Worm (Caenorhabditis elegans) whole organism, early embryonic: ENCODE data around the gene F21D5.5.

Source experiments
- B0310.2 ChIP-seq: sonication (generic microtip); optimal IDR thresholded peaks from 2 replicates; lab custom pipeline; 2016; ENCODE audit warnings: mild to moderate bottlenecking, missing genetic modification characterization, missing compliant biosample characterization
- ama-1 ChIP-seq: fragments of 150-350 bp; optimal IDR thresholded peaks from 2 replicates; lab custom pipeline; 2014
- ets-7 ChIP-seq: sonication (generic microtip); optimal IDR thresholded peaks from 2 replicates; lab custom pipeline; 2016; ENCODE audit warnings: missing genotype, missing genetic modification characterization, missing compliant biosample characterization
- flt-1 ChIP-seq: fragments of 200-800 bp; sonication (Bioruptor generic); IDR thresholded peaks from 2 replicates; pipeline ENCODE4 v1.3.6; 2022; ENCODE audit warnings: missing genetic modification characterization, missing compliant biosample characterization
- hmg-4 ChIP-seq: fragments of 200-800 bp; sonication (Bioruptor generic); optimal IDR thresholded peaks from 2 replicates; lab custom pipeline; 2018; ENCODE audit warnings: mild to moderate bottlenecking, missing genetic modification characterization, missing compliant biosample characterization
- tra-4 ChIP-seq: sonication (generic microtip); optimal IDR thresholded peaks from 2 replicates; lab custom pipeline; 2017; ENCODE audit warnings: missing genetic modification characterization, missing compliant biosample characterization

DNA sequence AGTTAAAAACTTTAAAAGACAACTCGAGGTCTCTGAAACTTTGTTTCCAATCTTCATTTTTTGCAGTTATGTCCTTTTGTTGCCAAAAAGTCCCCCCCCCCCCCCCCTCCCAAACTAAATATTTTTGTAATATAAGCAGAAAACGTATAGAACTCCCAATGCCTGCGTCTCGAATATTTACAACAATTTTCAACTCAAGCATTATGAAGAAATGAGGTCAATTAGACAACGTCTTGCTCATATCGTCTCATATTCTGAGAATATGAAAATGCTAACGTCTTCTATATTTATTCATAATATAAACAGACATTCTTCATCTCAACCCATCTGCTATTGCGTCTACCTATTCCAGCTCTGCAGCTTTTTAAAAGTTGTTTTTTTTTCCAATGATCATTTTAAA lies 21.0 kb downstream of the F21D5.5 start, which contains the start of gene H23L24.1:
- TF ChIP-seq ama-1 (lab: Kevin White, UChicago) (no peak), flt-1 (GFP tag; lab: Robert Waterston, UW) (no peak), tra-4 (tag; lab: Kevin White, UChicago) (no peak), ets-7 (no peak), hmg-4 (no peak), B0310.2 (tag; lab: Kevin White, UChicago) (no peak)
